Worm (Caenorhabditis elegans) whole organism, L2 larva: ENCODE measurements around the gene tebp-1.

Source experiments
- C34F6.9 ChIP-seq: fragments of 150-350 bp; optimal IDR thresholded peaks from 2 replicates; lab custom pipeline; 2014; ENCODE audit warnings: missing biosample characterization, missing genetic modification characterization
- F13H6.1 ChIP-seq: sonication (generic microtip); optimal IDR thresholded peaks from 2 replicates; lab custom pipeline; 2016; ENCODE audit warnings: missing genetic modification characterization, missing compliant biosample characterization
- R02D3.7 ChIP-seq: fragments of 150-350 bp; optimal IDR thresholded peaks from 2 replicates; lab custom pipeline; 2014; ENCODE audit warnings: missing biosample characterization, missing genetic modification characterization
- Y55F3AM.14 ChIP-seq: fragments of 200-800 bp; sonication (Bioruptor generic); optimal IDR thresholded peaks from 2 replicates; lab custom pipeline; 2018; ENCODE audit warnings: mild to moderate bottlenecking, missing genetic modification characterization, missing compliant biosample characterization
- ama-1 ChIP-seq: fragments of 150-350 bp; optimal IDR thresholded peaks from 2 replicates; lab custom pipeline; 2018; ENCODE audit warnings: inconsistent platforms
- blmp-1 ChIP-seq: sonication (generic microtip); optimal IDR thresholded peaks from 2 replicates; lab custom pipeline; 2017; ENCODE audit warnings: missing genetic modification characterization, mild to moderate bottlenecking, missing compliant biosample characterization, antibody characterized with exemption, moderate library complexity; ENCODE audit not compliant: insufficient read depth
- crh-2 ChIP-seq: sonication (generic microtip); optimal IDR thresholded peaks from 2 replicates; lab custom pipeline; 2017; ENCODE audit warnings: missing biosample characterization, missing genetic modification characterization
- dmd-4 ChIP-seq: sonication (generic microtip); optimal IDR thresholded peaks from 2 replicates; lab custom pipeline; 2017; ENCODE audit warnings: missing biosample characterization, missing genetic modification characterization
- egl-27 ChIP-seq: sonication (generic microtip); optimal IDR thresholded peaks from 3 replicates; lab custom pipeline; 2017; ENCODE audit warnings: missing biosample characterization, missing genetic modification reagents, missing genetic modification characterization
- elt-1 ChIP-seq: fragments of 150-350 bp; optimal IDR thresholded peaks from 2 replicates; lab custom pipeline; 2014; ENCODE audit warnings: missing biosample characterization, missing genetic modification characterization
- fos-1 ChIP-seq: fragments of 150-350 bp; optimal IDR thresholded peaks from 2 replicates; lab custom pipeline; 2014; ENCODE audit warnings: missing biosample characterization, missing genetic modification characterization
- lin-11 ChIP-seq: fragments of 150-350 bp; sonication (generic microtip); optimal IDR thresholded peaks from 2 replicates; lab custom pipeline; 2014; ENCODE audit warnings: missing biosample characterization, missing genetic modification characterization, inconsistent platforms, mixed read lengths
- lin-13 ChIP-seq: fragments of 150-350 bp; optimal IDR thresholded peaks from 2 replicates; lab custom pipeline; 2014; ENCODE audit warnings: missing biosample characterization, missing genetic modification reagents, missing genetic modification characterization
- lin-39 ChIP-seq: fragments of 150-350 bp; optimal IDR thresholded peaks from 2 replicates; lab custom pipeline; 2014; ENCODE audit warnings: missing biosample characterization, missing genetic modification reagents, missing genetic modification characterization
- lsy-2 ChIP-seq, 2 experiments: fragments of 150-350 bp in 1 of 2; sonication (generic microtip) in 1 of 2; optimal IDR thresholded peaks; 2 replicates each; lab custom pipeline; 2014 to 2017; ENCODE audit warnings: missing biosample characterization in 2 of 2, missing genetic modification characterization in 2 of 2
- mab-5 ChIP-seq: fragments of 150-350 bp; optimal IDR thresholded peaks from 2 replicates; lab custom pipeline; 2014; ENCODE audit warnings: missing biosample characterization, missing genetic modification characterization
- mdl-1 ChIP-seq, 2 experiments: fragments of 150-350 bp in 1 of 2; sonication (generic microtip) in 1 of 2; optimal IDR thresholded peaks; 2 replicates each; lab custom pipeline; 2017; ENCODE audit warnings: missing biosample characterization in 2 of 2, missing genetic modification characterization in 2 of 2
- nhr-10 ChIP-seq: sonication (generic microtip); optimal IDR thresholded peaks from 2 replicates; lab custom pipeline; 2017; ENCODE audit warnings: missing biosample characterization, missing genetic modification characterization
- nhr-11 ChIP-seq: fragments of 150-350 bp; optimal IDR thresholded peaks from 2 replicates; lab custom pipeline; 2014; ENCODE audit warnings: missing biosample characterization, missing genetic modification characterization
- nhr-129 ChIP-seq: fragments of 150-350 bp; optimal IDR thresholded peaks from 2 replicates; lab custom pipeline; 2014; ENCODE audit warnings: missing biosample characterization, missing genetic modification characterization
- nhr-21 ChIP-seq: fragments of 150-350 bp; optimal IDR thresholded peaks from 2 replicates; lab custom pipeline; 2014; ENCODE audit warnings: missing biosample characterization, missing genetic modification characterization
- nhr-23 ChIP-seq: fragments of 150-350 bp; optimal IDR thresholded peaks from 2 replicates; lab custom pipeline; 2014; ENCODE audit warnings: missing biosample characterization, missing genetic modification reagents, missing genetic modification characterization
- nhr-25 ChIP-seq: fragments of 150-350 bp; sonication (generic microtip); optimal IDR thresholded peaks from 3 replicates; lab custom pipeline; 2014; ENCODE audit warnings: missing biosample characterization, missing genetic modification characterization
- nhr-6 ChIP-seq: fragments of 150-350 bp; optimal IDR thresholded peaks from 2 replicates; lab custom pipeline; 2014; ENCODE audit warnings: missing biosample characterization, missing genetic modification characterization
- peb-1 ChIP-seq: fragments of 150-350 bp; optimal IDR thresholded peaks from 2 replicates; lab custom pipeline; 2014; ENCODE audit warnings: missing biosample characterization, missing genetic modification characterization
- sem-4 ChIP-seq: fragments of 150-350 bp; optimal IDR thresholded peaks from 2 replicates; lab custom pipeline; 2014; ENCODE audit warnings: missing biosample characterization, missing genetic modification reagents, missing genetic modification characterization
- skn-1 ChIP-seq: sonication (generic microtip); optimal IDR thresholded peaks from 2 replicates; lab custom pipeline; 2017; ENCODE audit warnings: missing biosample characterization, missing genetic modification characterization
- sma-3 ChIP-seq: sonication (generic microtip); optimal IDR thresholded peaks from 2 replicates; lab custom pipeline; 2016; ENCODE audit warnings: missing genetic modification reagents, missing genetic modification characterization, missing compliant biosample characterization
- snpc-4 ChIP-seq: fragments of 150-350 bp; optimal IDR thresholded peaks from 2 replicates; lab custom pipeline; 2014; ENCODE audit warnings: missing biosample characterization, missing genetic modification characterization
- unc-55 ChIP-seq: fragments of 150-350 bp; sonication (generic microtip); optimal IDR thresholded peaks from 3 replicates; lab custom pipeline; 2014; ENCODE audit warnings: missing biosample characterization, missing genetic modification reagents, missing genetic modification characterization
- unc-62 ChIP-seq: fragments of 150-350 bp; optimal IDR thresholded peaks from 2 replicates; lab custom pipeline; 2014; ENCODE audit warnings: missing biosample characterization, missing genetic modification reagents, missing genetic modification characterization
- ztf-1 ChIP-seq: fragments of 200-800 bp; sonication (Bioruptor generic); conservative IDR thresholded peaks from 2 replicates; pipeline ENCODE4 v1.3.6; 2022; ENCODE audit warnings: missing genetic modification characterization, missing compliant biosample characterization
- ztf-4 ChIP-seq: fragments of 150-350 bp; optimal IDR thresholded peaks from 2 replicates; lab custom pipeline; 2014; ENCODE audit warnings: missing biosample characterization, missing genetic modification characterization

The tebp-1 gene

DNA sequence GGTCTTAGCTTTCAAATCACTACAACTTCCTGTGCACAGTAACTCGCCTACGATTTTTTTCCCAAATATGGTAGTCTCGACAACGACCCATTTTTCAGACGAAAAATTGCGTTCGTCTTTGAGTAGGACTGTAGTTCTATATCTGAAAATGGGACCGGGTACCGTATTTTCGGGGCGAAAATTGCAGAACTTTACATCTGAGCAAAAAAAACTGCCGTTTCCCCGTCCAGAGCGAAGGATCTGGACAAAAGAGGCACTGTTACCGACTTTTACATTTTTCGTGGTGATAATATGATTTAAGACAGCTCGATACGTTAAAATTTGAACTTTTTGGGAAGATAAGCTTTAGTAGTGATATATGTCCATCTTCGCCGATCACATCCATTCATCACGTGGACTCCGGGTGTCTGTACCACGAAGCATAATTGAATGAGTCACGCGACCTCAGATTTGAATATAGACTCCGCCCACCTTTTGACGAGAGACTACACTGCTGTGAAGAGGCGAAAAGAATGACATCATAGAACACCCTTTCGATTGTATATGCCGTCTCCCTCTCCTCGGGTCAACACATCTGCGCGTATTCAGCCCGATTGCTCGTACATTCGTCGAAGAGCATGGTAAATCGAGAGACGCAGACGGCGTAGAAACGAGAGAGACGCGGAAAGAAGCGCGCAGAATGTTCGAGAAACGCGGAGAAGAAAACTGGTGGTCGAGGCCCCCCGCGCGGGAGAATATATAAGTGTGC is 43.1 kb downstream of the tebp-1 start (continued):
- TF ChIP-seq Y55F3AM.14 (GFP tag; lab: Kevin White, UChicago) (peak; percentile 70), nhr-23 (tag; lab: Kevin White, UChicago) (no peak), lsy-2 (tag; optimal IDR thresholded peaks at IDR 0.05; lab: Kevin White, UChicago) (peak; percentile 49 to 82), ztf-4 (tag; lab: Kevin White, UChicago) (peak; percentile 48)

DNA sequence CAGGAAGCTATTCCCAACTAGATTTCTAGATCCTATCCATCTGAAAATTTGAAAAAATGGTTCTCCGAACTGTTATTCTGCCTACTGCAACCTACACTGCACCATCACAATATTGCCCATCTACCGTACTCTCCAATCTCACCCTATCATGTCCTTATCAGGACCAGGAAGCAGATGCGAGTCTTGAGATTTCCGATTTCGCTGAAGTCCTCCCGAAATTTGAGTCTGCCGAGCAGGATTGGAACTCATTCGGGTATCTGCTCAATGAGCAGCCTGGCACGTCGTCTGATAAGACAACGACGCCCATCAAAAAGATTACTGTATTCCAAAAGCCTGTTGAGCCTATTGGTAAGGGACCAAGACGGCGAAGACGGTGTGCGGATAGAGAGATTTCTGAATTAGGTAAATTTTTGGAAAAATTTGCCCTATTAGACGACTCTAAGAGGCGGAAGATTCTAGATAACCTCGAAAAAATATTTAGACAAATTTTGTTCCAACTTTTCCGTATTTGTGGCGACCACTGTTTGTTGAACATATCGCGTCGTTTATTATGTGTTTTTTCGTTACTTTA is 43.8 kb downstream of the tebp-1 start:
- TF ChIP-seq sma-3 (GFP tag; lab: Kevin White, UChicago) (peak; percentile 6), ama-1 (lab: Kevin White, UChicago) (peak; percentile 99), F13H6.1 (tag; lab: Kevin White, UChicago) (peak; percentile 23), nhr-23 (tag; lab: Kevin White, UChicago) (no peak)

- TF ChIP-seq mab-5 (no peak), mdl-1 (tag; optimal IDR thresholded peaks at IDR 0.05; lab: Kevin White, UChicago) (no peak), lsy-2 (tag; optimal IDR thresholded peaks at IDR 0.05; lab: Kevin White, UChicago) (peak in 1 of 2 experiments; percentile 0), sem-4 (tag; lab: Kevin White, UChicago) (no peak), lin-39 (tag; lab: Kevin White, UChicago) (no peak), C34F6.9 (tag; lab: Kevin White, UChicago) (peak; percentile 10), elt-1 (tag; lab: Kevin White, UChicago) (no peak), ama-1 (lab: Kevin White, UChicago) (peak; percentile 93)
Measured at ce11 chrII:14406117-14406935, 44.5 kb downstream of the tebp-1 start.

DNA sequence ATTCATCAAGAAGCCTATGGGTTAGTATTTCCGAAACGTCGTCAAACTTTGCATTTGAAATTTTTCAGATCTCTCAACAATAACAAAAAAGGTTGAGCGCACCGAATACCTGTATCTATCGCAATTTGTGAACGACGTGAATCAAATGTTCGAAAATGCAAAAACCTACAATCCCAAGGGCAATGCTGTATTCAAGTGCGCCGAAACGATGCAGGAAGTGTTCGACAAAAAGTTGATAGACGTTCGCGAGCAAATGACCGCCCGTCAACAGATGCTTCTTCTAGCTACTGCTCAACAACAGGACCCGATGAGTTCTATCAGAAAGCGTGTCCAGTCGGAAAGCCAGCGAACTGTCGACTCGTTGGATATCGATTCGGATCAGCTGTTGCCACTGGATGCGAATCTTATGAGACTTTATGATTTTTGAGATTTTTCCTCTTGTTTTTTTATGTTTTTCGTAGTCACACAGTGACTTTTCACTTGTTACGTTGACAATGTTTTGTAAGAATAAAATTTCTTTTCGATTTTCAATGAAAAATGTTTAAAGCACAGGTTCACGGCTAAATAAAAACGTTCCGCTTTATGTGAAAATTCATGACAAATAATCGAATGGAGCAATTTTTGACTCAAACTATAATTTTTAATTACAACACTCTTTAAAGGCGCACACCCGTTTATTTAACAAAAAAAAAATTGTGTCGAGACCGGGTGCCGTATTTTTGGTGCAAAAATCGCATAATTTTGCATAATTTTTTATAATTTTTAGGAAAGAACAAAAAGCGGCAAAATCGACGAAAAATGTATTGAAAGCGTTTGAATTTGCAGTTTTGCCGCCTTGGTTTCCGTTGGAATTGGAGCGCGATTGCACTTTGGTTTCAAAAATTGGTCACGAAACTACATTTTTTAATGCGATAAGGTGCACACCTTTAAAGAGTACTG is 45.8 kb downstream of the tebp-1 start:
- TF ChIP-seq lsy-2 (tag; optimal IDR thresholded peaks at IDR 0.05; lab: Kevin White, UChicago) (peak in 1 of 2 experiments; percentile 80), sem-4 (tag; lab: Kevin White, UChicago) (peak; percentile 90), snpc-4 (tag; lab: Kevin White, UChicago) (no peak), fos-1 (tag; lab: Kevin White, UChicago) (no peak), C34F6.9 (tag; lab: Kevin White, UChicago) (peak; percentile 76), nhr-129 (no peak), mab-5 (no peak), mdl-1 (tag; optimal IDR thresholded peaks at IDR 0.05; lab: Kevin White, UChicago) (no peak), nhr-6 (no peak), R02D3.7 (tag; lab: Kevin White, UChicago) (no peak), nhr-21 (tag; lab: Kevin White, UChicago) (peak; percentile 28), unc-62 (GFP tag; lab: Kevin White, UChicago) (no peak), ztf-4 (tag; lab: Kevin White, UChicago) (peak; percentile 91), dmd-4 (tag; lab: Kevin White, UChicago) (no peak), ama-1 (lab: Kevin White, UChicago) (peak; percentile 95), lin-13 (peak; percentile 31), Y55F3AM.14 (GFP tag; lab: Kevin White, UChicago) (no peak), egl-27 (tag; lab: Kevin White, UChicago) (no peak), skn-1 (tag; lab: Kevin White, UChicago) (peak; percentile 9), peb-1 (tag; lab: Kevin White, UChicago) (no peak), crh-2 (tag; lab: Kevin White, UChicago) (peak; percentile 46), unc-55 (no peak), nhr-23 (tag; lab: Kevin White, UChicago) (no peak), lin-11 (tag; lab: Kevin White, UChicago) (no peak), nhr-11 (tag; lab: Kevin White, UChicago) (no peak), blmp-1 (tag; lab: Kevin White, UChicago) (peak; percentile 11), nhr-25 (tag; lab: Kevin White, UChicago) (peak; percentile 43), nhr-10 (no peak), sma-3 (GFP tag; lab: Kevin White, UChicago) (no peak), ztf-1 (GFP tag; lab: Robert Waterston, UW) (no peak), lin-39 (tag; lab: Kevin White, UChicago) (no peak)
